Worm (Caenorhabditis elegans) whole organism, L1 larva: Measurements from ENCODE around the gene ZK822.10.

Experiments used
- C34B4.2 ChIP-seq: sonication (generic microtip); optimal IDR thresholded peaks from 2 replicates; lab custom pipeline; 2017; ENCODE audit warnings: mild to moderate bottlenecking, missing genetic modification characterization, missing compliant biosample characterization
- ceh-82 ChIP-seq, 3 experiments: fragments of 150-350 bp in 1 of 3; sonication (generic microtip) in 2 of 3; optimal IDR thresholded peaks; 2 replicates each; lab custom pipeline; 2014 to 2017; ENCODE audit warnings: missing biosample characterization in 3 of 3, missing genetic modification characterization in 3 of 3
- dsc-1 ChIP-seq: sonication (generic microtip); optimal IDR thresholded peaks from 2 replicates; lab custom pipeline; 2016; ENCODE audit warnings: mild to moderate bottlenecking, missing genetic modification characterization, missing compliant biosample characterization
- egl-13 ChIP-seq: sonication (generic microtip); optimal IDR thresholded peaks from 2 replicates; lab custom pipeline; 2016; ENCODE audit warnings: missing genotype, missing genetic modification reagents, missing genetic modification characterization, missing compliant biosample characterization
- egl-27 ChIP-seq, 2 experiments: fragments of 150-350 bp in 1 of 2; sonication (generic microtip); optimal IDR thresholded peaks; 3 replicates each; lab custom pipeline; 2017 to 2018; ENCODE audit warnings: missing biosample characterization in 2 of 2, missing genetic modification characterization in 2 of 2, missing genetic modification reagents in 2 of 2
- fkh-10 ChIP-seq: sonication (generic microtip); optimal IDR thresholded peaks from 2 replicates; lab custom pipeline; 2017; ENCODE audit warnings: missing biosample characterization, missing genetic modification reagents, missing genetic modification characterization
- fos-1 ChIP-seq: fragments of 150-350 bp; optimal IDR thresholded peaks from 2 replicates; lab custom pipeline; 2014; ENCODE audit warnings: missing biosample characterization, missing genetic modification characterization
- lin-39 ChIP-seq: fragments of 150-350 bp; optimal IDR thresholded peaks from 2 replicates; lab custom pipeline; 2014; ENCODE audit warnings: missing biosample characterization, missing genetic modification reagents, missing genetic modification characterization
- nhr-76 ChIP-seq: sonication (generic microtip); optimal IDR thresholded peaks from 2 replicates; lab custom pipeline; 2017; ENCODE audit warnings: missing biosample characterization, missing genetic modification characterization
- pqm-1 ChIP-seq: sonication (generic microtip); optimal IDR thresholded peaks from 3 replicates; lab custom pipeline; 2017; ENCODE audit warnings: missing biosample characterization, missing genetic modification characterization
- unc-62 ChIP-seq: fragments of 150-350 bp; optimal IDR thresholded peaks from 2 replicates; lab custom pipeline; 2014; ENCODE audit warnings: missing biosample characterization, missing genetic modification reagents, missing genetic modification characterization

DNA sequence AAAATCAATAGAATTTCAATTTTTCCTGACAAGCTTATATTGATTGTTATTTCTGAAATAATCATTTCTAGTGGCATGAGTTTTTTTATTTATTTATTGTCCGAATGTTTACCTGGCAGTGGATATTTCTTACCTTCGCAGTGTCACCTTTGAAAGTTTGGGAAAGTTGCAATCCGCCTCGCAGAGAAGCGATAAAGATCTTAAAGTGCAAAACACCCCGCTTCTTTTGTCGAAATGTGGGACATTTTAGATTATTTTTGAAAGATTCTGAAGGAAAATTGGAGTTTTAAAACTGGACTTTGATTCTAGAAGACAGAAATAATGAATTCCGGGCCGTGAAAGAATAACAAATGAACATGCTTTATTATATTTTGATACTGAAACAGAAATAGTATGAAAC lies 8.2 kb upstream of the ZK822.10 start:
- TF ChIP-seq nhr-76 (tag; lab: Kevin White, UChicago): no peak
- no peak for TF ChIP-seq lin-39 (tag; lab: Kevin White, UChicago)
- no peak for TF ChIP-seq unc-62 (GFP tag; lab: Kevin White, UChicago)
- TF ChIP-seq C34B4.2 (tag; lab: Kevin White, UChicago): no peak
- no peak for TF ChIP-seq egl-13 (tag; lab: Kevin White, UChicago)
- TF ChIP-seq fkh-10 (GFP tag; lab: Kevin White, UChicago): no peak
- no peak for TF ChIP-seq ceh-82 (tag; optimal IDR thresholded peaks at IDR 0.05; lab: Kevin White, UChicago)
- no peak for TF ChIP-seq dsc-1
- no peak for TF ChIP-seq pqm-1 (tag; lab: Kevin White, UChicago)
- no peak for TF ChIP-seq egl-27 (tag; optimal IDR thresholded peaks at IDR 0.05; lab: Kevin White, UChicago)
- no peak for TF ChIP-seq fos-1 (tag; lab: Kevin White, UChicago)
